Fruit fly (Drosophila melanogaster) whole organism, adult: Measurements from ENCODE around the gene Skel.

Experiments used
- CG1620 ChIP-seq: fragments of 200-800 bp; sonication (Bioruptor generic); optimal IDR thresholded peaks from 2 replicates; lab custom pipeline; 2016; ENCODE audit warnings: missing biosample characterization, missing genetic modification characterization
- pad ChIP-seq: fragments of 200-800 bp; sonication (Bioruptor generic); optimal IDR thresholded peaks from 3 replicates; lab custom pipeline; 2017; ENCODE audit warnings: missing biosample characterization, missing genetic modification characterization, mild to moderate bottlenecking, moderate library complexity, missing genetic modification reagents

DNA sequence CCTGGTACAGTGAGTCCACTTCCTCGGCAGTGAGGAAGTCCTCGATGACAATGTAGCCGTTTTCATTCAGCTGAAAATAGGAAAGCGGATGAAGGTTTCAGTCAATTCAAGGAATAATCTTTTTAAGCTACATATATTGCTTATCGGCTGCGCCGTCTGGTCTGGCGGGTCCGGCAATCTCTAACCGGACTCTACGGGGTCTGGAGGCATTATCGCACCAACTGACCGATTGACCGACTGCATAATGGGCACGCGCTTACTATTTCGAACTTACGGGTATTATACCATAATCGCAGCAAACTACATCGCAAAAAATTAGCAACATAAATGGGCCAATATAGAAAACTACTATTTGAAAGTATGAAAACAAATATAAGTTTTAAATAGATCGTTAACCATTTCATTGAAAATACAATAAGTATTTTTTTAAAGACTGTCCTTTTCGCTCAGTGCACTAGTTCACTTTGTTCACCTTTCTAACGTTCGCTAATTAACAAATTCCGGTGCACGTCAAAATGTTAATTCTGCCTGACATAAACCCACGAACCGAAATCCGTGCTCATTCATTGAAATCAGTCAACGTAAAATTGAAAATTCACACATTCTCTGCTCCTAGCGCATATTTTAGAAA lies 7.7 kb upstream of the Skel start:
- TF ChIP-seq CG1620 (GFP tag; lab: Kevin White, UChicago) (peak; percentile 46), pad (GFP tag; lab: Kevin White, UChicago) (no peak)
